Comparison of ENCODE assay signal across 3 fruit fly cellular contexts in the genomic region with DNA sequence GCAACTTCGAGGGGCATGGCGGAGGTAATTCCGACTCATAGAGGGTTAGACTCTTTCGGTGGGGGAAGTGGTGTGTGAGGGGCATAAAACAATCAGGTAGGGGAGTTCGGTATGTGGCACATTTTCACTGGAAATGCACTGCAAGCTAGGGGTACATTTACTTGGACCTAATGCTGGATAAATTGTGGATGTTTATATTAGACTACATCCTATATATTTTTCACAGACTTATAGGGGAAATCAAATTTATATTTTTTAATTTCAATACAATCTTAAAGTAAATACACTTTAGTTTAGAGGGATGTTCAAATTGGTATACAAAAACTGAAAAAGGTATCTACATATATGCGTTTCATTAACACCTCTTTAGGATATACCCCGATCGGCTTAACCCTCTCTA.
TF ChIP-seq lines count a peak whose summit lies in the region.

No protein-coding gene starts in this region.

- TF ChIP-seq CTCF in whole organism, embryonic (GFP tag; optimal IDR thresholded peaks at IDR 0.05; lab: Kevin White, UChicago) = no peak

TF ChIP-seq in whole organism, embryonic, 481 proteins besides CTCF, POLR2A, EP300 and RAD21:
- no peak for TF ChIP-seq GATAe (GFP tag; conservative IDR thresholded peaks at IDR 0.05; lab: Robert Waterston, UW)
- peak; percentile 67 for TF ChIP-seq D19A (tag; optimal IDR thresholded peaks at IDR 0.05; lab: Kevin White, UChicago)
- peak; percentile 36 for TF ChIP-seq Med (GFP tag; lab: Kevin White, UChicago)

TF ChIP-seq in whole organism, prepupa, 60 proteins besides CTCF, POLR2A, EP300 and RAD21:
- TF ChIP-seq CG11762 (GFP tag; optimal IDR thresholded peaks at IDR 0.05; lab: Kevin White, UChicago; ENCODE audit: insufficient read depth) (no peak), CG10631 (GFP tag; optimal IDR thresholded peaks at IDR 0.05; lab: Kevin White, UChicago) (no peak), CG34406 (GFP tag; optimal IDR thresholded peaks at IDR 0.05; lab: Kevin White, UChicago) (no peak), Ets96B (tag; optimal IDR thresholded peaks at IDR 0.05; lab: Kevin White, UChicago) (no peak), CG15336 (GFP tag; IDR thresholded peaks at IDR 0.05; lab: Robert Waterston, UW) (peak; percentile 59; the same call in 1 of the 2 replicates), Met (GFP tag; optimal IDR thresholded peaks at IDR 0.05; lab: Kevin White, UChicago) (no peak), dsx (GFP tag; optimal IDR thresholded peaks at IDR 0.05; lab: Kevin White, UChicago; ENCODE audit: poor library complexity, severe bottlenecking) (no peak), Eip93F (GFP tag; optimal IDR thresholded peaks at IDR 0.05; lab: Kevin White, UChicago) (no peak), Eip78C (GFP tag; lab: Kevin White, UChicago) (no peak), pdm3 (GFP tag; optimal IDR thresholded peaks at IDR 0.05; lab: Kevin White, UChicago) (peak; percentile 17), CG31627 (GFP tag; optimal IDR thresholded peaks at IDR 0.05; lab: Kevin White, UChicago) (no peak), Gug (GFP tag; IDR thresholded peaks at IDR 0.05; lab: Robert Waterston, UW) (no peak), Hr4 (GFP tag; optimal IDR thresholded peaks at IDR 0.05; lab: Kevin White, UChicago) (peak; percentile 64), CG11902 (GFP tag; optimal IDR thresholded peaks at IDR 0.05; lab: Kevin White, UChicago) (no peak), Hr39 (GFP tag; optimal IDR thresholded peaks at IDR 0.05; lab: Kevin White, UChicago) (no peak), OdsH (GFP tag; optimal IDR thresholded peaks at IDR 0.05; lab: Kevin White, UChicago) (no peak), CG16779 (tag; optimal IDR thresholded peaks at IDR 0.05; lab: Kevin White, UChicago) (no peak), fd85E (GFP tag; optimal IDR thresholded peaks at IDR 0.05; lab: Kevin White, UChicago) (no peak), CG6276 (GFP tag; optimal IDR thresholded peaks at IDR 0.05; lab: Kevin White, UChicago) (peak; percentile 4), CG9139 (GFP tag; optimal IDR thresholded peaks at IDR 0.05; lab: Kevin White, UChicago) (no peak), CG3919 (GFP tag; optimal IDR thresholded peaks at IDR 0.05; lab: Kevin White, UChicago) (no peak), Sox14 (GFP tag; optimal IDR thresholded peaks at IDR 0.05; lab: Kevin White, UChicago) (no peak), CG32006 (GFP tag; optimal IDR thresholded peaks at IDR 0.05; lab: Kevin White, UChicago) (peak; percentile 51), fd59A (GFP tag; optimal IDR thresholded peaks at IDR 0.05; lab: Kevin White, UChicago) (no peak), lz (GFP tag; optimal IDR thresholded peaks at IDR 0.05; lab: Kevin White, UChicago) (no peak), CG4318 (GFP tag; optimal IDR thresholded peaks at IDR 0.05; lab: Kevin White, UChicago) (peak; percentile 17), Blimp-1 (GFP tag; optimal IDR thresholded peaks at IDR 0.05; lab: Kevin White, UChicago) (no peak), vri (GFP tag; optimal IDR thresholded peaks at IDR 0.05; lab: Kevin White, UChicago) (no peak), Ets21C (GFP tag; optimal IDR thresholded peaks at IDR 0.05; lab: Kevin White, UChicago) (no peak), CG11294 (GFP tag; IDR thresholded peaks at IDR 0.05; lab: Robert Waterston, UW) (no peak), CG8119 (GFP tag; IDR thresholded peaks at IDR 0.05; lab: Robert Waterston, UW) (peak; percentile 55; the same call in 2 of the 3 replicates), eg (GFP tag; IDR thresholded peaks at IDR 0.05; lab: Robert Waterston, UW) (0 out of 3 replicates have a peak, but pooled peaks have one; percentile 11), esn (GFP tag; optimal IDR thresholded peaks at IDR 0.05; lab: Kevin White, UChicago) (no peak), CG3032 (tag; optimal IDR thresholded peaks at IDR 0.05; lab: Kevin White, UChicago) (no peak), acj6 (GFP tag; optimal IDR thresholded peaks at IDR 0.05; lab: Kevin White, UChicago) (no peak), salr (GFP tag; optimal IDR thresholded peaks at IDR 0.05; lab: Kevin White, UChicago) (no peak), Lpt (GFP tag; optimal IDR thresholded peaks at IDR 0.05; lab: Kevin White, UChicago) (no peak), CG6163 (GFP tag; IDR thresholded peaks at IDR 0.05; lab: Robert Waterston, UW) (no peak), CG6854 (GFP tag; optimal IDR thresholded peaks at IDR 0.05; lab: Kevin White, UChicago) (no peak), dac (GFP tag; optimal IDR thresholded peaks at IDR 0.05; lab: Kevin White, UChicago) (no peak), svp (GFP tag; lab: Kevin White, UChicago) (peak; percentile 52), Sox15 (GFP tag; optimal IDR thresholded peaks at IDR 0.05; lab: Kevin White, UChicago) (no peak)

TF ChIP-seq in whole organism, pupa, 21 proteins besides CTCF, POLR2A, EP300 and RAD21:
- TF ChIP-seq CG32121 (GFP tag; IDR thresholded peaks at IDR 0.05; lab: Robert Waterston, UW) (0 out of 2 replicates have a peak, but pooled peaks have one; percentile 16), Ets98B (GFP tag; IDR thresholded peaks at IDR 0.05; lab: Robert Waterston, UW) (no peak)
